Worm (Caenorhabditis elegans) whole organism, L4 larva: ENCODE results near the gene Y48E1C.4.

Experiments used
- F26F4.8 ChIP-seq: fragments of 200-800 bp; sonication (Bioruptor generic); conservative IDR thresholded peaks from 2 replicates; pipeline ENCODE4 v1.3.6; 2022; ENCODE audit warnings: missing genetic modification characterization, missing compliant biosample characterization
- F49E8.2 ChIP-seq: sonication (generic microtip); optimal IDR thresholded peaks from 2 replicates; lab custom pipeline; 2016; ENCODE audit warnings: missing compliant biosample characterization, mild to moderate bottlenecking, missing genetic modification characterization, borderline replicate concordance
- Y75B8A.6 ChIP-seq: fragments of 200-800 bp; sonication (Bioruptor generic); IDR thresholded peaks from 2 replicates; pipeline ENCODE4 v1.3.6; 2022; ENCODE audit warnings: missing genetic modification reagents, missing genetic modification characterization, missing compliant biosample characterization
- arid-1 ChIP-seq: fragments of 200-800 bp; sonication (Bioruptor generic); conservative IDR thresholded peaks from 2 replicates; pipeline ENCODE4 v1.3.6; 2022; ENCODE audit warnings: missing genetic modification reagents, missing genetic modification characterization, missing compliant biosample characterization
- attf-4 ChIP-seq: sonication (generic microtip); optimal IDR thresholded peaks from 3 replicates; lab custom pipeline; 2017; ENCODE audit warnings: missing biosample characterization, missing genetic modification characterization
- ceh-44 ChIP-seq: fragments of 200-800 bp; sonication (Bioruptor generic); IDR thresholded peaks from 2 replicates; pipeline ENCODE4 v1.3.6; 2022; ENCODE audit warnings: missing genetic modification reagents, missing genetic modification characterization, missing compliant biosample characterization
- ceh-62 ChIP-seq: sonication (generic microtip); optimal IDR thresholded peaks from 2 replicates; lab custom pipeline; 2017; ENCODE audit warnings: missing biosample characterization, missing genetic modification characterization
- ctbp-1 ChIP-seq: fragments of 200-800 bp; sonication (Bioruptor generic); IDR thresholded peaks from 2 replicates; pipeline ENCODE4 v1.3.6; 2022; ENCODE audit warnings: missing genetic modification reagents, missing genetic modification characterization, missing compliant biosample characterization
- daf-12 ChIP-seq: fragments of 150-350 bp; optimal IDR thresholded peaks from 2 replicates; lab custom pipeline; 2014; ENCODE audit warnings: missing biosample characterization, missing genetic modification reagents, missing genetic modification characterization
- daf-16 ChIP-seq, 3 experiments: sonication (generic microtip); optimal IDR thresholded peaks; 2 replicates each; lab custom pipeline; 2016 to 2017; ENCODE audit warnings: missing genetic modification characterization in 3 of 3, missing genetic modification reagents in 3 of 3, mild to moderate bottlenecking in 2 of 3, missing compliant biosample characterization in 2 of 3, missing biosample characterization in 1 of 3, moderate library complexity in 1 of 3
- daf-19 ChIP-seq: fragments of 200-800 bp; sonication (Bioruptor generic); conservative IDR thresholded peaks from 2 replicates; pipeline ENCODE4 v1.3.6; 2022; ENCODE audit warnings: missing genetic modification characterization, missing compliant biosample characterization
- daf-8 ChIP-seq: fragments of 200-800 bp; sonication (Bioruptor generic); IDR thresholded peaks from 2 replicates; pipeline ENCODE4 v1.3.6; 2022; ENCODE audit warnings: missing genetic modification characterization, missing compliant biosample characterization
- dmd-9 ChIP-seq: fragments of 200-800 bp; sonication (Bioruptor generic); IDR thresholded peaks from 2 replicates; pipeline ENCODE4 v1.3.6; 2022; ENCODE audit warnings: missing genetic modification reagents, missing genetic modification characterization, missing compliant biosample characterization
- dpl-1 ChIP-seq: fragments of 150-350 bp; optimal IDR thresholded peaks from 2 replicates; lab custom pipeline; 2014; ENCODE audit warnings: missing biosample characterization, missing genetic modification reagents, missing genetic modification characterization
- egl-43 ChIP-seq: fragments of 200-800 bp; sonication (Bioruptor generic); IDR thresholded peaks from 2 replicates; pipeline ENCODE4 v1.3.6; 2022; ENCODE audit warnings: missing genetic modification reagents, missing genetic modification characterization, missing compliant biosample characterization
- hlh-11 ChIP-seq: fragments of 200-800 bp; sonication (Bioruptor generic); optimal IDR thresholded peaks from 2 replicates; lab custom pipeline; 2018; ENCODE audit warnings: mild to moderate bottlenecking, missing genetic modification characterization, missing compliant biosample characterization
- lin-13 ChIP-seq: fragments of 150-350 bp; optimal IDR thresholded peaks from 2 replicates; lab custom pipeline; 2014; ENCODE audit warnings: missing biosample characterization, missing genetic modification reagents, missing genetic modification characterization
- madf-5 ChIP-seq, 2 experiments: fragments of 200-800 bp; sonication (Bioruptor generic); IDR thresholded peaks; 2 replicates each; pipeline ENCODE4 v1.3.6; 2022; ENCODE audit warnings: missing compliant biosample characterization in 2 of 2, missing genetic modification characterization in 2 of 2
- mdl-1 ChIP-seq, 2 experiments: fragments of 150-350 bp in 1 of 2; sonication (generic microtip) in 1 of 2; optimal IDR thresholded peaks; 2 replicates each; lab custom pipeline; 2014 to 2017; ENCODE audit warnings: missing biosample characterization in 2 of 2, missing genetic modification characterization in 2 of 2
- mdt-29 ChIP-seq: fragments of 200-800 bp; sonication (Bioruptor generic); IDR thresholded peaks from 2 replicates; pipeline ENCODE4 v1.3.6; 2022; ENCODE audit warnings: missing genetic modification reagents, missing genetic modification characterization, missing compliant biosample characterization
- mep-1 ChIP-seq: fragments of 150-350 bp; sonication (generic microtip); optimal IDR thresholded peaks from 3 replicates; lab custom pipeline; 2014; ENCODE audit warnings: missing biosample characterization, missing genetic modification characterization
- nhr-10 ChIP-seq: fragments of 150-350 bp; optimal IDR thresholded peaks from 2 replicates; lab custom pipeline; 2014; ENCODE audit warnings: missing biosample characterization, missing genetic modification characterization
- nhr-102 ChIP-seq: sonication (generic microtip); optimal IDR thresholded peaks from 2 replicates; lab custom pipeline; 2016; ENCODE audit warnings: mild to moderate bottlenecking, missing genetic modification characterization, moderate library complexity, missing compliant biosample characterization
- nhr-111 ChIP-seq: fragments of 200-800 bp; sonication (Bioruptor generic); optimal IDR thresholded peaks from 2 replicates; lab custom pipeline; 2018; ENCODE audit warnings: mild to moderate bottlenecking, missing genetic modification characterization, missing compliant biosample characterization
- nhr-25 ChIP-seq: sonication (generic microtip); optimal IDR thresholded peaks from 2 replicates; lab custom pipeline; 2017; ENCODE audit warnings: missing genetic modification characterization, mild to moderate bottlenecking, missing compliant biosample characterization, antibody characterized with exemption, moderate library complexity, borderline replicate concordance; ENCODE audit not compliant: insufficient read depth
- nhr-28 ChIP-seq: fragments of 150-350 bp; optimal IDR thresholded peaks from 2 replicates; lab custom pipeline; 2014; ENCODE audit warnings: missing biosample characterization, missing genetic modification characterization
- nhr-41 ChIP-seq: fragments of 200-800 bp; sonication (Bioruptor generic); IDR thresholded peaks from 2 replicates; pipeline ENCODE4 v1.3.6; 2022; ENCODE audit warnings: missing genetic modification reagents, missing genetic modification characterization, missing compliant biosample characterization
- nhr-48 ChIP-seq: sonication (generic microtip); optimal IDR thresholded peaks from 2 replicates; lab custom pipeline; 2016; ENCODE audit warnings: mild to moderate bottlenecking, missing genetic modification characterization, missing compliant biosample characterization
- nhr-76 ChIP-seq: fragments of 150-350 bp; optimal IDR thresholded peaks from 2 replicates; lab custom pipeline; 2014; ENCODE audit warnings: missing biosample characterization, missing genetic modification characterization
- nhr-77 ChIP-seq: fragments of 150-350 bp; optimal IDR thresholded peaks from 2 replicates; lab custom pipeline; 2014; ENCODE audit warnings: missing biosample characterization, missing genetic modification characterization
- pha-4 ChIP-seq, 2 experiments: fragments of 150-350 bp in 1 of 2; fragments of 200-800 bp in 1 of 2; sonication (Bioruptor generic) in 1 of 2; IDR thresholded peaks in 1 of 2; optimal IDR thresholded peaks in 1 of 2; 2 replicates each; pipeline versions ENCODE4 v1.3.6 to Lab custom; 2014 to 2022; ENCODE audit warnings: missing genetic modification characterization in 2 of 2, missing genetic modification reagents in 2 of 2, missing biosample characterization in 1 of 2, missing compliant biosample characterization in 1 of 2
- sdz-12 ChIP-seq: fragments of 200-800 bp; sonication (Bioruptor generic); optimal IDR thresholded peaks from 2 replicates; lab custom pipeline; 2018; ENCODE audit warnings: mild to moderate bottlenecking, missing genetic modification characterization, missing compliant biosample characterization
- skn-1 ChIP-seq: fragments of 150-350 bp; optimal IDR thresholded peaks from 2 replicates; lab custom pipeline; 2014; ENCODE audit warnings: missing biosample characterization, missing genetic modification characterization
- snpc-4 ChIP-seq: fragments of 150-350 bp; optimal IDR thresholded peaks from 2 replicates; lab custom pipeline; 2014; ENCODE audit warnings: missing biosample characterization, missing genetic modification characterization
- tag-97 ChIP-seq: fragments of 200-800 bp; sonication (Bioruptor generic); IDR thresholded peaks from 2 replicates; pipeline ENCODE4 v1.3.6; 2022; ENCODE audit warnings: missing genetic modification characterization, missing compliant biosample characterization
- zag-1 ChIP-seq: fragments of 150-350 bp; optimal IDR thresholded peaks from 2 replicates; lab custom pipeline; 2014; ENCODE audit warnings: missing biosample characterization, missing genetic modification characterization
- zfp-3 ChIP-seq: fragments of 200-800 bp; sonication (Bioruptor generic); conservative IDR thresholded peaks from 2 replicates; pipeline ENCODE4 v1.3.6; 2022; ENCODE audit warnings: missing genetic modification reagents, missing genetic modification characterization, missing compliant biosample characterization
- zip-2 ChIP-seq: fragments of 150-350 bp; optimal IDR thresholded peaks from 2 replicates; lab custom pipeline; 2014; ENCODE audit warnings: missing biosample characterization, missing genetic modification characterization
- ztf-7 ChIP-seq: fragments of 150-350 bp; optimal IDR thresholded peaks from 2 replicates; lab custom pipeline; 2014; ENCODE audit warnings: missing biosample characterization, missing genetic modification characterization

Y48E1C.4 gene

DNA sequence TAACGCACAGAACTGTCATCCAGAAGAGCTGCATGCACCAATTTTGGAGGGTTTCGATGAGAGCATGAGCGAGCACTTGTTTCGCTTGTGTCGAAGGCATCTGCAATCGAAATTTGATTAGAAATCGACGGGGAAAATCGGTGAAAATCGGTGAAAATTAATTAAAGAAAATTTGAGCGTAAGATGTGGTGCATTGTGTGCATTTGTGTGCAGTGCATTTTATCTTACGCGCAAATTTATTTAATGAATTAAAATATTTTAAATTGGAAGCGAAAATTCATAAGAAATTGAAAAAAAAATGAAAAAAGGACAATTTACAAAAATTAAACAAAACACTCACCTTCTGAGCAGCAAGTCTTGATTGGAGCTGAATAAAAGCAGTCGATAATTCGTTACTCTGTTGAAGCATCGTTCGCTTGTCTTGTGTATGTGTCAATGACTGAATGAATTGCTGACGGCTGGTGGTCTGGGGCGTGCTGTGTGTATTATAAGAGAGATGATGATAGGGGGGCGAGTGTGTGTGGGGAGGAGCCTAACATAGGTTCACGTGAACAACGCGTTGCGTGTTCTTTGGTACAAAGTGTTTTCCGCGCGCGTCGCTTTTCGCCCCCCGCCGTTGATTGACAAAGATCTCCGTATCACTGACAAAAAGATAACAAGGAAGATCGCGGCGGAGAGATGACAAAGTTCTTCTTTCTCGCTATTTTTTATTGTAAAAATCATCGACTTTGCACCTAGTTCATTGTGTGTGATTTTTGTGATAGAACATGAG lies 25.2 kb upstream of the Y48E1C.4 start (continued):
- TF ChIP-seq zip-2 (tag; lab: Kevin White, UChicago) (no peak), snpc-4 (tag; lab: Kevin White, UChicago) (no peak), nhr-25 (tag; lab: Kevin White, UChicago) (peak; percentile 83), attf-4 (tag; lab: Kevin White, UChicago) (no peak), daf-12 (tag; lab: Kevin White, UChicago) (no peak), nhr-48 (tag; lab: Kevin White, UChicago) (peak; percentile 99), mdl-1 (tag; optimal IDR thresholded peaks at IDR 0.05; lab: Kevin White, UChicago) (peak; percentile 54 to 84), sdz-12 (GFP tag; lab: Kevin White, UChicago) (no peak), skn-1 (no peak), nhr-102 (tag; lab: Kevin White, UChicago) (peak; percentile 89), arid-1 (GFP tag; lab: Robert Waterston, UW) (0 out of 2 replicates have a peak, but pooled peaks have one; percentile 35), ceh-62 (no peak), mep-1 (tag; lab: Kevin White, UChicago) (peak; percentile 70), madf-5 (GFP tag; IDR thresholded peaks at IDR 0.05; lab: Robert Waterston, UW) (0 out of 4 replicates have a peak, but pooled peaks have one; percentile 15 to 22), nhr-77 (tag; lab: Kevin White, UChicago) (peak; percentile 68), nhr-41 (no peak), F26F4.8 (GFP tag; lab: Robert Waterston, UW) (no peak), pha-4 (GFP tag; IDR thresholded peaks at IDR 0.05; lab: Robert Waterston, UW) (no peak; the same call in 1 of the 2 replicates), pha-4 (tag; optimal IDR thresholded peaks at IDR 0.05; lab: Kevin White, UChicago) (no peak), nhr-111 (GFP tag; lab: Kevin White, UChicago) (no peak), ctbp-1 (GFP tag; lab: Robert Waterston, UW) (peak; percentile 58; the same call in 1 of the 2 replicates), daf-19 (no peak), nhr-10 (peak; percentile 92), tag-97 (GFP tag; lab: Robert Waterston, UW) (no peak), dpl-1 (GFP tag; lab: Kevin White, UChicago) (peak; percentile 25), daf-8 (GFP tag; lab: Robert Waterston, UW) (no peak), lin-13 (GFP tag; lab: Kevin White, UChicago) (no peak), F49E8.2 (tag; lab: Kevin White, UChicago) (no peak), nhr-76 (no peak), zag-1 (tag; lab: Kevin White, UChicago) (no peak), egl-43 (GFP tag; lab: Robert Waterston, UW) (no peak), nhr-28 (tag; lab: Kevin White, UChicago) (peak; percentile 89), mdt-29 (0 out of 2 replicates have a peak, but pooled peaks have one; percentile 40), Y75B8A.6 (no peak; the same call in 1 of the 2 replicates), ceh-44 (GFP tag; lab: Robert Waterston, UW) (no peak), ztf-7 (tag; lab: Kevin White, UChicago) (no peak), hlh-11 (tag; lab: Kevin White, UChicago) (peak; percentile 98), dmd-9 (GFP tag; lab: Robert Waterston, UW) (no peak), zfp-3 (0 out of 2 replicates have a peak, but pooled peaks have one; percentile 31), daf-16 (GFP tag; optimal IDR thresholded peaks at IDR 0.05; lab: Kevin White, UChicago) (peak; percentile 75 to 76), daf-16 (tag; optimal IDR thresholded peaks at IDR 0.05; lab: Kevin White, UChicago) (peak; percentile 95)
- TF ChIP-seq, all 104 proteins: peak for 49
